Worm (Caenorhabditis elegans): ENCODE measurements around the gene Y37E11B.7.

Y37E11B.7 gene

ce11 chrIV:3611845-3612244 lies 11.9 kb upstream of the Y37E11B.7 start (continued):
- peak; percentile 82 for TF ChIP-seq pqm-1 (tag; optimal IDR thresholded peaks at IDR 0.05)
- TF ChIP-seq mes-2 (tag; optimal IDR thresholded peaks at IDR 0.05; ENCODE audit: poor library complexity, severe bottlenecking), result peak; percentile 43
- no peak for TF ChIP-seq Y105C5A.15 (GFP tag; IDR thresholded peaks at IDR 0.05)

DNA sequence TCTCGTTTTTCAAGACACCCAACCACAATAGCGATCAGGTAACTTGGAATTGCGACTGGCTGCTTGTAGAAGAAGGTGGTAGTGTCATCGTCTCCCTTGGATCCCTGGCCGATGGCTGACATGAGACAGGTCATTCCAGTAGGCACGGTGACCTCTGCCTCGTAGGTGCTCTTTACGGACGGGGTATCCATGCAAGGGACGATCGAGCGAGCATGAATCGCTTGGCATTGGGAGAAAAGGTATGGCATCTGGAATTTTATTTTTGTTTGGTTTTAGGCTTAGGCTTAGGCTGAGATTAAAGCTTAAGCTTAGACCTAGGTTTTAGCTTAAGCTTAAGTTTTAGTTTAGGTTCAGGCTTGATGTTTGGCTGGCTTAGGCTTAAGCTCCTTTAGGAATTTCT lies 11.0 kb upstream of the Y37E11B.7 start:
- TF ChIP-seq dmd-8 (GFP tag; IDR thresholded peaks at IDR 0.05) (peak; percentile 59; the same call in 1 of the 2 replicates), zfp-2 (tag; optimal IDR thresholded peaks at IDR 0.05) (no peak), aha-1 (tag) (peak; percentile 83), mes-2 (tag; optimal IDR thresholded peaks at IDR 0.05; ENCODE audit: poor library complexity, severe bottlenecking) (no peak)

ce11 chrIV:3608547-3609222 lies 8.7 kb upstream of the Y37E11B.7 start:
- no peak for TF ChIP-seq F44E2.7 (GFP tag; IDR thresholded peaks at IDR 0.05)
- no peak for TF ChIP-seq zag-1 (tag; optimal IDR thresholded peaks at IDR 0.05)
- TF ChIP-seq F37D6.2 (tag; optimal IDR thresholded peaks at IDR 0.05), result no peak
- TF ChIP-seq mdt-29 (GFP tag; IDR thresholded peaks at IDR 0.05), result no peak
- no peak for TF ChIP-seq Y48G9A.11 (GFP tag; IDR thresholded peaks at IDR 0.05)
- TF ChIP-seq unc-62 (GFP tag; optimal IDR thresholded peaks at IDR 0.05 in 1 of 2), result peak in 1 of 2 experiments; percentile 14
- TF ChIP-seq unc-62 (tag; optimal IDR thresholded peaks at IDR 0.05), result no peak
- no peak for TF ChIP-seq ceh-20 (GFP tag; IDR thresholded peaks at IDR 0.05)
- no peak for TF ChIP-seq daf-8 (GFP tag; IDR thresholded peaks at IDR 0.05)
- 0 out of 2 replicates have a peak, but pooled peaks have one; percentile 18 for TF ChIP-seq dmd-8 (GFP tag; IDR thresholded peaks at IDR 0.05)
- no peak for TF ChIP-seq unc-39 (tag; optimal IDR thresholded peaks at IDR 0.05)
- TF ChIP-seq Y5F2A.4 (GFP tag; optimal IDR thresholded peaks at IDR 0.05), result no peak
- TF ChIP-seq hmg-1.1 (GFP tag; IDR thresholded peaks at IDR 0.05), result no peak
- no peak for TF ChIP-seq ceh-28 (tag; optimal IDR thresholded peaks at IDR 0.05)
- no peak for TF ChIP-seq zfp-2 (tag; optimal IDR thresholded peaks at IDR 0.05)
- no peak for TF ChIP-seq set-16 (GFP tag; IDR thresholded peaks at IDR 0.05)
- peak; percentile 59 for TF ChIP-seq lin-38 (GFP tag; IDR thresholded peaks at IDR 0.05)
- no peak for TF ChIP-seq ces-1 (GFP tag; optimal IDR thresholded peaks at IDR 0.05)
- peak; percentile 32 for TF ChIP-seq nhr-10 (tag; optimal IDR thresholded peaks at IDR 0.05)
- TF ChIP-seq daf-16 (GFP tag; optimal IDR thresholded peaks at IDR 0.05), result no peak
- no peak for TF ChIP-seq daf-16 (tag; optimal IDR thresholded peaks at IDR 0.05)
- TF ChIP-seq rbr-2 (tag; optimal IDR thresholded peaks at IDR 0.05), result no peak
- no peak for TF ChIP-seq lsy-2 (tag; optimal IDR thresholded peaks at IDR 0.05)
- TF ChIP-seq ceh-82 (tag; optimal IDR thresholded peaks at IDR 0.05), result no peak
- TF ChIP-seq F10B5.3 (tag; optimal IDR thresholded peaks at IDR 0.05), result no peak
- TF ChIP-seq egl-27 (tag; optimal IDR thresholded peaks at IDR 0.05), result no peak
- TF ChIP-seq nhr-111 (GFP tag; optimal IDR thresholded peaks at IDR 0.05), result no peak
- no peak for TF ChIP-seq T26A8.4 (GFP tag; IDR thresholded peaks at IDR 0.05)
- peak; percentile 43; the same call in 1 of the 2 replicates for TF ChIP-seq pha-4 (GFP tag; IDR thresholded peaks at IDR 0.05)
- no peak for TF ChIP-seq pha-4 (tag; optimal IDR thresholded peaks at IDR 0.05)
- TF ChIP-seq egl-43 (GFP tag; IDR thresholded peaks at IDR 0.05), result no peak
- 0 out of 2 replicates have a peak, but pooled peaks have one; percentile 24 for TF ChIP-seq lin-1 (GFP tag; IDR thresholded peaks at IDR 0.05)
- peak; percentile 52; the same call in 1 of the 2 replicates for TF ChIP-seq zfp-3 (GFP tag; conservative IDR thresholded peaks at IDR 0.05)
- TF ChIP-seq fkh-10 (GFP tag; optimal IDR thresholded peaks at IDR 0.05), result no peak
- TF ChIP-seq dve-1 (tag; optimal IDR thresholded peaks at IDR 0.05; ENCODE audit: insufficient read depth), result no peak
- no peak for TF ChIP-seq mdl-1 (tag; optimal IDR thresholded peaks at IDR 0.05)
- TF ChIP-seq php-3 (GFP tag; IDR thresholded peaks at IDR 0.05), result no peak
- TF ChIP-seq gei-8 (GFP tag; optimal IDR thresholded peaks at IDR 0.05), result no peak
- TF ChIP-seq D1046.2 (GFP tag; IDR thresholded peaks at IDR 0.05), result no peak
- TF ChIP-seq ztf-7 (tag; optimal IDR thresholded peaks at IDR 0.05), result no peak
- no peak for TF ChIP-seq hlh-30 (tag; optimal IDR thresholded peaks at IDR 0.05; ENCODE audit: insufficient read depth)
- no peak for TF ChIP-seq T20F7.1 (GFP tag; optimal IDR thresholded peaks at IDR 0.05)
- no peak for TF ChIP-seq mes-2 (tag; optimal IDR thresholded peaks at IDR 0.05; ENCODE audit: poor library complexity, severe bottlenecking)
